Fruit fly (Drosophila melanogaster) whole organism, embryonic: ENCODE data around the gene SmydA-9.

Experiments used
- CG10321 ChIP-seq: fragments of 200-800 bp; sonication (Bioruptor generic); IDR thresholded peaks from 2 replicates; pipeline ENCODE4 v1.3.6; 2022; ENCODE audit warnings: missing biosample characterization, missing genetic modification characterization
- CG10654 ChIP-seq: fragments of 200-800 bp; sonication (Bioruptor generic); optimal IDR thresholded peaks from 2 replicates; lab custom pipeline; 2016; ENCODE audit warnings: missing biosample characterization, missing genetic modification characterization
- CG11696 ChIP-seq: fragments of 200-800 bp; sonication (Bioruptor generic); IDR thresholded peaks from 2 replicates; pipeline ENCODE4 v1.3.6; 2022; ENCODE audit warnings: missing biosample characterization, missing genetic modification characterization
- CG13624 ChIP-seq: fragments of 200-800 bp; sonication (Bioruptor generic); optimal IDR thresholded peaks from 2 replicates; lab custom pipeline; 2016; ENCODE audit warnings: missing biosample characterization, missing genetic modification characterization
- CG14441 ChIP-seq: fragments of 200-800 bp; sonication (Bioruptor generic); IDR thresholded peaks from 2 replicates; pipeline ENCODE4 v1.3.6; 2022; ENCODE audit warnings: missing biosample characterization, missing genetic modification characterization
- CG14860 ChIP-seq: fragments of 200-800 bp; sonication (Bioruptor generic); IDR thresholded peaks from 3 replicates; pipeline ENCODE4 v1.3.6; 2022; ENCODE audit warnings: missing biosample characterization, missing genetic modification characterization; ENCODE audit not compliant: partially characterized antibody
- CG14965 ChIP-seq: fragments of 200-800 bp; sonication (Bioruptor generic); optimal IDR thresholded peaks from 2 replicates; lab custom pipeline; 2016; ENCODE audit warnings: missing biosample characterization, missing genetic modification characterization, borderline replicate concordance
- CG1603 ChIP-seq: fragments of 200-800 bp; sonication (Bioruptor generic); optimal IDR thresholded peaks from 2 replicates; lab custom pipeline; 2019; ENCODE audit warnings: missing biosample characterization, mild to moderate bottlenecking, missing genetic modification characterization, moderate library complexity
- CG1832 ChIP-seq: fragments of 200-800 bp; sonication (Bioruptor generic); optimal IDR thresholded peaks from 2 replicates; lab custom pipeline; 2017; ENCODE audit warnings: missing biosample characterization, mild to moderate bottlenecking, missing genetic modification characterization, inconsistent platforms
- CG4424 ChIP-seq: fragments of 200-800 bp; sonication (Bioruptor generic); optimal IDR thresholded peaks from 3 replicates; lab custom pipeline; 2016; ENCODE audit warnings: missing biosample characterization, missing genetic modification characterization
- CG5953 ChIP-seq: fragments of 200-800 bp; sonication (Bioruptor generic); IDR thresholded peaks from 2 replicates; pipeline ENCODE4 v1.3.6; 2022; ENCODE audit warnings: missing biosample characterization, missing genetic modification characterization
- CG7271 ChIP-seq: fragments of 200-800 bp; sonication (Bioruptor generic); optimal IDR thresholded peaks from 2 replicates; lab custom pipeline; 2018; ENCODE audit warnings: missing biosample characterization, mild to moderate bottlenecking, missing genetic modification characterization, moderate library complexity
- D19B ChIP-seq: fragments of 200-800 bp; sonication (Bioruptor generic); optimal IDR thresholded peaks from 2 replicates; lab custom pipeline; 2017; ENCODE audit warnings: missing biosample characterization, mild to moderate bottlenecking, missing genetic modification characterization
- Dbx ChIP-seq: fragments of 200-800 bp; sonication (Bioruptor generic); IDR thresholded peaks from 3 replicates; pipeline ENCODE4 v1.3.6; 2022; ENCODE audit warnings: missing biosample characterization, missing genetic modification characterization
- Dip3 ChIP-seq: fragments of 200-800 bp; sonication (Bioruptor generic); optimal IDR thresholded peaks from 3 replicates; lab custom pipeline; 2016; ENCODE audit warnings: missing biosample characterization, missing genetic modification characterization
- Drgx ChIP-seq: fragments of 200-800 bp; sonication (Bioruptor generic); IDR thresholded peaks from 2 replicates; pipeline ENCODE4 v1.3.6; 2022; ENCODE audit warnings: missing biosample characterization, missing genetic modification characterization
- Ets65A ChIP-seq: fragments of 200-800 bp; sonication (Bioruptor generic); peaks from one replicate; lab custom pipeline; 2016; ENCODE audit warnings: missing biosample characterization, missing genetic modification characterization
- Ets97D ChIP-seq: fragments of 200-800 bp; sonication (Bioruptor generic); optimal IDR thresholded peaks from 3 replicates; lab custom pipeline; 2016; ENCODE audit warnings: missing biosample characterization, missing genetic modification characterization
- Med ChIP-seq: fragments of 200-800 bp; sonication (Bioruptor generic); peaks from one replicate; lab custom pipeline; 2016; ENCODE audit warnings: missing biosample characterization, missing genetic modification characterization, mild to moderate bottlenecking, inconsistent platforms, moderate library complexity
- PHDP ChIP-seq: fragments of 200-800 bp; sonication (Bioruptor generic); optimal IDR thresholded peaks from 3 replicates; lab custom pipeline; 2018; ENCODE audit warnings: missing biosample characterization, mild to moderate bottlenecking, missing genetic modification characterization, moderate library complexity
- Trl ChIP-seq, 3 experiments: fragments of >200 bp in 2 of 3; fragments of 200-800 bp in 1 of 3; sonication (Bioruptor generic) in 1 of 3; optimal IDR thresholded peaks; 2 replicates in 1 of 3; 3 replicates in 2 of 3; lab custom pipeline; 2016 to 2017; ENCODE audit warnings: missing biosample characterization in 1 of 3, missing genetic modification characterization in 1 of 3
- chif ChIP-seq, 2 experiments: fragments of 200-800 bp; sonication (Bioruptor generic); optimal IDR thresholded peaks; 3 replicates each; lab custom pipeline; 2016; ENCODE audit warnings: missing biosample characterization in 2 of 2, missing genetic modification characterization in 2 of 2
- ci ChIP-seq: fragments of 200-800 bp; sonication (Bioruptor generic); IDR thresholded peaks from 3 replicates; pipeline ENCODE4 v1.3.6; 2022; ENCODE audit warnings: missing biosample characterization, missing genetic modification characterization
- dati ChIP-seq: fragments of 200-800 bp; sonication (Bioruptor generic); IDR thresholded peaks from 2 replicates; pipeline ENCODE4 v1.3.6; 2022; ENCODE audit warnings: missing biosample characterization, missing genetic modification characterization
- her ChIP-seq: fragments of 200-800 bp; sonication (Bioruptor generic); optimal IDR thresholded peaks from 2 replicates; lab custom pipeline; 2016; ENCODE audit warnings: missing biosample characterization, missing genetic modification characterization
- hkb ChIP-seq, 2 experiments: fragments of 200-800 bp in 1 of 2; fragments of >200 bp in 1 of 2; sonication (Bioruptor generic) in 1 of 2; IDR thresholded peaks in 1 of 2; optimal IDR thresholded peaks in 1 of 2; 2 replicates each; pipeline versions ENCODE4 v1.3.6 to Lab custom; 2017 to 2022; ENCODE audit warnings: missing biosample characterization in 1 of 2, missing genetic modification characterization in 1 of 2
- jigr1 ChIP-seq: fragments of 200-800 bp; sonication (Bioruptor generic); IDR thresholded peaks from 3 replicates; pipeline ENCODE4 v1.3.6; 2022; ENCODE audit warnings: missing biosample characterization, missing genetic modification characterization
- nom ChIP-seq: fragments of 200-800 bp; sonication (Bioruptor generic); optimal IDR thresholded peaks from 2 replicates; lab custom pipeline; 2017; ENCODE audit warnings: missing biosample characterization, missing genetic modification characterization, mild to moderate bottlenecking, moderate library complexity, missing genetic modification reagents
- otp ChIP-seq: fragments of 200-800 bp; sonication (Bioruptor generic); IDR thresholded peaks from 3 replicates; pipeline ENCODE4, ENCODE4 v1.3.6; 2022; ENCODE audit warnings: missing biosample characterization, missing genetic modification characterization
- row ChIP-seq: fragments of 200-800 bp; sonication (Bioruptor generic); IDR thresholded peaks from 3 replicates; pipeline ENCODE4 v1.3.6; 2022; ENCODE audit warnings: missing biosample characterization, missing genetic modification characterization
- sd ChIP-seq: fragments of 200-800 bp; sonication (Bioruptor generic); optimal IDR thresholded peaks from 3 replicates; lab custom pipeline; 2018; ENCODE audit warnings: missing biosample characterization, mild to moderate bottlenecking, missing genetic modification characterization, moderate library complexity
- sens ChIP-seq: fragments of 200-800 bp; sonication (Bioruptor generic); peaks from one replicate; lab custom pipeline; 2016; ENCODE audit warnings: missing biosample characterization, missing genetic modification characterization
- seq ChIP-seq: fragments of 200-800 bp; sonication (Bioruptor generic); IDR thresholded peaks from 2 replicates; pipeline ENCODE4 v1.3.6; 2022; ENCODE audit warnings: missing biosample characterization, missing genetic modification characterization
- ttk ChIP-seq: fragments of 200-800 bp; sonication (Bioruptor generic); IDR thresholded peaks from 2 replicates; pipeline ENCODE4 v2.1.2; 2022; ENCODE audit warnings: missing biosample characterization, missing genetic modification characterization
- zf30C ChIP-seq: fragments of 200-800 bp; sonication (Bioruptor generic); optimal IDR thresholded peaks from 3 replicates; lab custom pipeline; 2018; ENCODE audit warnings: missing biosample characterization, mild to moderate bottlenecking, missing genetic modification characterization

The SmydA-9 gene

DNA sequence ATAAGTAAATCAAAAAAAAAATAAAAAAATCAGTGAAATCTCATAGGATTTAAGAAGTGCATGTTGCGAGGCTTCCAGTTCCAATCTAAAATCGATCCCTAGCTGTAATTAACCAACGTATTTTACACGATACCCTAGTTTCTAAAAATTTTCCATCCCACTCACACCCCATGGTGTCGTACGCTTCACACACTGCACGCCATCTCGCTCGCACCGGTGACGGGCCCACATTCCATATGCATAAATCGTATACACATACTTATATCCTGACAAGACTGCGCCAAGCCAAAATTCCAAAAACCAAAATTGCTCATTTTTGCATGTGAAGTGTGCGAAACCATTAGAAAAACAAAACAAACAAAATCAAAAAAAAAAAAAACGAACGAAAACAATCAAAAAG, 44.3 kb upstream of the SmydA-9 start:
- TF ChIP-seq CG10654 (GFP tag; lab: Kevin White, UChicago) = no peak
- peak; percentile 79 for TF ChIP-seq sd (tag; lab: Kevin White, UChicago)
- TF ChIP-seq sens = peak; percentile 24
- TF ChIP-seq CG1603 (tag; lab: Kevin White, UChicago) = no peak
- TF ChIP-seq row (GFP tag; lab: Robert Waterston, UW) = 0 out of 3 replicates have a peak, but pooled peaks have one; percentile 15
- no peak for TF ChIP-seq CG14860 (GFP tag; lab: Robert Waterston, UW)
- TF ChIP-seq CG4424 = no peak
- no peak for TF ChIP-seq CG13624 (GFP tag; lab: Kevin White, UChicago)
- peak; percentile 65 for TF ChIP-seq CG1832 (GFP tag; lab: Kevin White, UChicago)
- TF ChIP-seq seq (GFP tag; lab: Robert Waterston, UW) = no peak
- TF ChIP-seq CG10321 = peak; percentile 61
- TF ChIP-seq D19B (GFP tag; lab: Kevin White, UChicago) = peak; percentile 60
- no peak for TF ChIP-seq chif (GFP tag; optimal IDR thresholded peaks at IDR 0.05; lab: Kevin White, UChicago)
- TF ChIP-seq, all 482 proteins: peak for 6

DNA sequence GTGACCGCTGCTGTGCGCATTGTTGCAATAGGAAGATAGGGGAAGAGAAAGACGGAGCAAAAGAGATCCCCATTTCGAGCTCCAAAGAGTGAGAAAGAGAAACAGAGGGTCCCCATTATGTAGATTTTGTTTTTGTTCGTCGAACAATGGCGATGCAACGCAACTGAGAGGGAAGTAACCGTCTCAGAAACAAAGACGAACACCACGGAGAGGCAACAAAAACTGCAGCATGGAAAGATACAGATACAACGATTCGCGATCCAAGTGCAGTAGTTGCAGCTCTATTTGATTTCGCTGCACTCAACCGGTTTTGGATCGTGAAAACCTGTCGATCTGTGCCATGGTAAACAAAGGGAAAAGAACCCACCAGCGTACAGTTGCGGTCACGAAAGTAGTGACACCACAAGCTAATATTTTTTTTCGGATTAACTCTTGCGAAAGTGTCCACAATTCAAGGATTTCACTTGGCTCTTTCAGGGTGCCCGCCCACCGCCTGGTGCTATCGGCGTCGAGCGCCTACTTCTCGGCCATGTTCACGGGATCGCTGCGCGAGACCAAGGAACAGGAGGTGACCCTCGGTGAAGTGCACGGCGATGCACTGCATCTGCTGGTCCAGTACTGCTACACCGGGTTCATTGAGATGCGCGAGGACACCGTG, 41.5 kb upstream of the SmydA-9 start:
- 0 out of 2 replicates have a peak, but pooled peaks have one; percentile 16 for TF ChIP-seq dati (GFP tag; lab: Robert Waterston, UW)
- TF ChIP-seq CG5953 (GFP tag; lab: Robert Waterston, UW) = peak; percentile 56; the same call in 1 of the 2 replicates
- TF ChIP-seq zf30C (GFP tag; lab: Kevin White, UChicago) = no peak
- TF ChIP-seq Dip3 = no peak
- TF ChIP-seq hkb (optimal IDR thresholded peaks at IDR 0.05; lab: Kevin White, UChicago) = no peak
- TF ChIP-seq hkb (GFP tag; IDR thresholded peaks at IDR 0.05; lab: Robert Waterston, UW) = 0 out of 2 replicates have a peak, but pooled peaks have one; percentile 21
- TF ChIP-seq Ets65A (GFP tag; lab: Kevin White, UChicago) = peak; percentile 88
- TF ChIP-seq her = no peak
- peak in 1 of 2 experiments; percentile 29 for TF ChIP-seq Trl (optimal IDR thresholded peaks at IDR 0.05; lab: Kevin White, UChicago)
- TF ChIP-seq Trl (GFP tag; optimal IDR thresholded peaks at IDR 0.05; lab: Kevin White, UChicago) = no peak
- peak; percentile 70 for TF ChIP-seq Med (GFP tag; lab: Kevin White, UChicago)
- peak; percentile 68 for TF ChIP-seq CG11696 (GFP tag; lab: Robert Waterston, UW)
- no peak for TF ChIP-seq jigr1 (GFP tag; lab: Robert Waterston, UW)
- TF ChIP-seq PHDP = no peak
- no peak for TF ChIP-seq CG14965 (GFP tag; lab: Kevin White, UChicago)
- peak; percentile 65 for TF ChIP-seq Drgx (GFP tag; lab: Robert Waterston, UW)
- TF ChIP-seq CG14441 (GFP tag; lab: Robert Waterston, UW) = 0 out of 2 replicates have a peak, but pooled peaks have one; percentile 17
- 0 out of 2 replicates have a peak, but pooled peaks have one; percentile 12 for TF ChIP-seq ttk (GFP tag; lab: Robert Waterston, UW)
- TF ChIP-seq Dbx (GFP tag; lab: Robert Waterston, UW) = no peak
- TF ChIP-seq ci (GFP tag; lab: Robert Waterston, UW) = peak; percentile 63; the same call in 2 of the 3 replicates
- TF ChIP-seq otp (GFP tag; lab: Robert Waterston, UW) = 0 out of 3 replicates have a peak, but pooled peaks have one; percentile 12
- no peak for TF ChIP-seq Ets97D (GFP tag; lab: Kevin White, UChicago)
- TF ChIP-seq nom (GFP tag; lab: Kevin White, UChicago) = peak; percentile 54
- no peak for TF ChIP-seq CG7271 (tag; lab: Kevin White, UChicago)
- TF ChIP-seq, all 482 proteins: peak for 13
